Worm (Caenorhabditis elegans): ENCODE data around the gene Y51B9A.8.
"Not testable (repeated sequence)": the region's sequence is repeated elsewhere in the genome, so short reads cannot be mapped to it uniquely, and the experiment has no call there.

- TF ChIP-seq mdt-29 (GFP tag; IDR thresholded peaks at IDR 0.05); daf-8 (GFP tag; IDR thresholded peaks at IDR 0.05); ama-1 (optimal IDR thresholded peaks at IDR 0.05); nhr-77 (tag; optimal IDR thresholded peaks at IDR 0.05); F44E2.7 (GFP tag; IDR thresholded peaks at IDR 0.05); lin-13 (GFP tag; optimal IDR thresholded peaks at IDR 0.05); lin-39 (tag; optimal IDR thresholded peaks at IDR 0.05); pha-4 (GFP tag; IDR thresholded peaks at IDR 0.05); pha-4 (tag; optimal IDR thresholded peaks at IDR 0.05); unc-130 (GFP tag; optimal IDR thresholded peaks at IDR 0.05); dve-1 (tag; optimal IDR thresholded peaks at IDR 0.05; ENCODE audit: insufficient read depth); duxl-1 (tag; optimal IDR thresholded peaks at IDR 0.05; ENCODE audit: poor library complexity): not testable (repeated sequence)
Measured at ce11 chrII:9405013-9405412, 6.4 kb downstream of the Y51B9A.8 start.
